Fruit fly (Drosophila melanogaster) whole organism, pupa: ENCODE measurements around the gene CG46280.

Experiments used
- CG10348 ChIP-seq: fragments of 200-800 bp; sonication (Bioruptor generic); IDR thresholded peaks from 2 replicates; pipeline ENCODE4 v1.3.6; 2022; ENCODE audit warnings: missing biosample characterization, missing genetic modification characterization
- CG12605 ChIP-seq: fragments of 200-800 bp; sonication (Bioruptor generic); IDR thresholded peaks from 2 replicates; pipeline ENCODE4 v1.3.6; 2022; ENCODE audit warnings: missing biosample characterization, missing genetic modification characterization
- CG15710 ChIP-seq: fragments of 200-800 bp; sonication (Bioruptor generic); optimal IDR thresholded peaks from 2 replicates; lab custom pipeline; 2018; ENCODE audit warnings: missing biosample characterization, mild to moderate bottlenecking, missing genetic modification characterization, moderate library complexity
- CG17806 ChIP-seq: fragments of 200-800 bp; sonication (Bioruptor generic); optimal IDR thresholded peaks from 2 replicates; lab custom pipeline; 2018; ENCODE audit warnings: missing biosample characterization, mild to moderate bottlenecking, missing genetic modification characterization, moderate library complexity
- CG32121 ChIP-seq: fragments of 200-800 bp; sonication (Bioruptor generic); IDR thresholded peaks from 2 replicates; pipeline ENCODE4 v1.3.6; 2022; ENCODE audit warnings: missing biosample characterization, missing genetic modification characterization
- CG34367 ChIP-seq: fragments of 200-800 bp; sonication (Bioruptor generic); optimal IDR thresholded peaks from 2 replicates; lab custom pipeline; 2018; ENCODE audit warnings: missing biosample characterization, mild to moderate bottlenecking, missing genetic modification characterization
- CG8301 ChIP-seq: fragments of 200-800 bp; sonication (Bioruptor generic); optimal IDR thresholded peaks from 2 replicates; lab custom pipeline; 2018; ENCODE audit warnings: missing biosample characterization, mild to moderate bottlenecking, missing genetic modification characterization
- Pif1B ChIP-seq: fragments of 200-800 bp; sonication (Bioruptor generic); optimal IDR thresholded peaks from 3 replicates; lab custom pipeline; 2016; ENCODE audit warnings: missing biosample characterization, missing genetic modification characterization
- fd96Ca ChIP-seq: fragments of 200-800 bp; sonication (Bioruptor generic); IDR thresholded peaks from 3 replicates; pipeline ENCODE4 v1.3.6; 2022; ENCODE audit warnings: missing biosample characterization, missing genetic modification characterization
- rn ChIP-seq: fragments of 200-800 bp; sonication (Bioruptor generic); IDR thresholded peaks from 2 replicates; pipeline ENCODE4 v1.3.6; 2022; ENCODE audit warnings: missing biosample characterization, missing genetic modification characterization

DNA sequence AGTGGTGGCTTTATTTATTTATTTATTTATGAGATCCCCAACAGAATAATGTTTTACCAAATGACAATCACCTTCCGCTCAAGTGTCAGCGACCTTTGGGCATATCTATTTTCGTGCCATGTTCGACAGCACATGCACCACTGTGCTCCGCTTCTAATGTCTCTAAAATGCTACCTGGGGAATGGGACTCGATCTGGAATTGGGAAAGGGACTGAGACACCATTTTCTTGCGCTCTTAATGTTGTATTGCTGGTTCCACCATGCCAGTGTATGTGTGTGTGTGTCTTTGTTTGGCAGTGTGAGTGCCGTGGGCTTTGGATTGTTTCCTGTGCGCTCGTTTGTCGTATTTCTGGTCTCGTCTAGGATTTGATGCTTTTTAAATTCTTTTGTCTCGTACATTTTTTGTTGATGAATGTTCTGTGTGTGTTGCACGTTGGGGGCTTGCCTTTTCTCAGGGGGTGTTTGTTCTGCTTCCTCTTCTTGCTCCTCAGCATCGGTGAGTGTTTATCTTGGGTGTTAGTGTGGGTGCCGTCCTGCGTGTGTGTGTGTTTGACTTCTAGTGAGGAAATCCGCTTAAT is 34.8 kb upstream of the CG46280 start:
- TF ChIP-seq fd96Ca (GFP tag; lab: Robert Waterston, UW) (no peak), CG10348 (GFP tag; lab: Robert Waterston, UW) (no peak), CG17806 (tag; lab: Kevin White, UChicago) (no peak), CG32121 (no peak), CG8301 (no peak), CG12605 (GFP tag; lab: Robert Waterston, UW) (no peak), CG34367 (tag; lab: Kevin White, UChicago) (no peak), CG15710 (tag; lab: Kevin White, UChicago) (no peak), rn (no peak), Pif1B (GFP tag; lab: Kevin White, UChicago) (no peak)
